Fruit fly (Drosophila melanogaster): Measurements from ENCODE around the gene sty.

The sty gene

DNA sequence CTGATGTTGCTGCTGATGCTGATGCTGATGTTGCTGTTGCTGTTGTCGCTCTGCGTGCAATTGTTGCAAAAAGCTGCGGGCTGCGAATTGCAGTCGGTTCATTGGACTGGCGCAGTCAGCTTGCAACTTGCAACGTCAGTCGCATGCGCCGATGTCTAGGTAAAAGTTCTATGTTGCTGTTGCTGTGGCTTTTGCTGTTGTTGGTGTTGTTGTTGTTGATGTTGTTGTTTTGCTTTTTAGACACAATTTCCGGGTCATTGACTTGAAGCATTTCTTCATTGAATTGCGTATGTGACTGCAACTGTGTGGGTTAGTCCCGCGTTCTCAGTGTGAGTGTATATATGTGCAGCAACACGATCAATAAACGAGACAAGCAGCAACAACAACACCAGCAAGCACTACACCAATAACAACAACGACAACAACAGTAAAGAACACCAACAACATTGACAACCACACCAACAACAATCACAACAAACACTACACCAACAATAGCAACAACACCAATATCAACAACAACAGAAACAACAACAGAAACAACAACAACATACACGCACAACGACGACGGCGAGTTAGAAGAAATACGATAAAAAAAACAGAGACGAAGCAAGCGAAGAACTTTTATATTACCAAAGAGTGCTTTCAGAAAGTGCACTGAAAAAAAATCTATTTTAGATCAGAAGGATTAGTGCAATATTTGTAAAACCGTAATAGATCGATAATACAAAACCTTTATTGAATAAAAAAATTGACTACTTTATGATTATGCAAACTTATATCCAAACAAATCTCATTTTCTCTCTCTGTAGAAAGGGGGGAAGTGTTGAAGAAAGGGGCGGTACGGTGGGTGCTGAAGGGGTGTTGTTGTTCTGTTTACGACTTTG, 30.5 kb downstream of the sty start (continued):
- TF ChIP-seq CG2678 (tag; optimal IDR thresholded peaks at IDR 0.05) (peak; percentile 92), slou (GFP tag; optimal IDR thresholded peaks at IDR 0.05) (no peak), Eip74EF (GFP tag; optimal IDR thresholded peaks at IDR 0.05) (peak in 1 of 2 experiments; percentile 85), Hmx (GFP tag; optimal IDR thresholded peaks at IDR 0.05) (no peak), Hr51 (GFP tag; optimal IDR thresholded peaks at IDR 0.05) (no peak), HmgD (GFP tag; optimal IDR thresholded peaks at IDR 0.05) (no peak), tgo (GFP tag; IDR thresholded peaks at IDR 0.05) (no peak; the same call in none of the 3 replicates), CG12219 (GFP tag; optimal IDR thresholded peaks at IDR 0.05) (no peak), Trl (optimal IDR thresholded peaks at IDR 0.05) (no peak), Trl (GFP tag; optimal IDR thresholded peaks at IDR 0.05) (no peak), CTCF (GFP tag; optimal IDR thresholded peaks at IDR 0.05) (peak; percentile 33), Abd-B (GFP tag; optimal IDR thresholded peaks at IDR 0.05) (no peak), shn (GFP tag; optimal IDR thresholded peaks at IDR 0.05) (no peak), chn (GFP tag; optimal IDR thresholded peaks at IDR 0.05) (no peak), Dek (tag; optimal IDR thresholded peaks at IDR 0.05) (peak; percentile 25), Doc3 (GFP tag; IDR thresholded peaks at IDR 0.05; ENCODE audit: partially characterized antibody) (no peak), CG7963 (GFP tag; IDR thresholded peaks at IDR 0.05; ENCODE audit: partially characterized antibody) (no peak), abd-A (tag; optimal IDR thresholded peaks at IDR 0.05) (peak; percentile 40), CG12155 (GFP tag; optimal IDR thresholded peaks at IDR 0.05) (no peak), CHES-1-like (GFP tag; optimal IDR thresholded peaks at IDR 0.05) (no peak), CG11560 (tag; IDR thresholded peaks at IDR 0.05) (no peak), ken (GFP tag; IDR thresholded peaks at IDR 0.05) (peak; percentile 92), ap (GFP tag; IDR thresholded peaks at IDR 0.05) (peak; percentile 90), Mes4 (GFP tag; optimal IDR thresholded peaks at IDR 0.05) (no peak), CG10267 (tag; optimal IDR thresholded peaks at IDR 0.05) (peak; percentile 89), bigmax (GFP tag; optimal IDR thresholded peaks at IDR 0.05) (no peak), tap (tag; optimal IDR thresholded peaks at IDR 0.05) (peak; percentile 62), CG13123 (GFP tag; optimal IDR thresholded peaks at IDR 0.05) (no peak), CkIIα-i1 (GFP tag; IDR thresholded peaks at IDR 0.05) (no peak), h (optimal IDR thresholded peaks at IDR 0.05) (no peak), CG8359 (GFP tag; optimal IDR thresholded peaks at IDR 0.05; ENCODE audit: borderline replicate concordance) (peak; percentile 58), p53 (GFP tag; optimal IDR thresholded peaks at IDR 0.05) (no peak), Mrtf (GFP tag; IDR thresholded peaks at IDR 0.05) (peak; percentile 68), CG7928 (GFP tag; optimal IDR thresholded peaks at IDR 0.05) (no peak), tup (GFP tag; optimal IDR thresholded peaks at IDR 0.05) (no peak), CG10209 (GFP tag; optimal IDR thresholded peaks at IDR 0.05) (no peak), CG12391 (tag; optimal IDR thresholded peaks at IDR 0.05) (peak; percentile 93), Sry-δ (GFP tag; optimal IDR thresholded peaks at IDR 0.05) (peak; percentile 48), pan (optimal IDR thresholded peaks at IDR 0.05) (no peak), pan (GFP tag; optimal IDR thresholded peaks at IDR 0.05 in 1 of 2, IDR thresholded peaks at IDR 0.05 in 1 of 2) (peak in 1 of 2 experiments; percentile 73), CG33213 (GFP tag; optimal IDR thresholded peaks at IDR 0.05) (no peak), tin (GFP tag; optimal IDR thresholded peaks at IDR 0.05) (no peak), Nf-YA (GFP tag; IDR thresholded peaks at IDR 0.05) (peak; percentile 80), ham (GFP tag; IDR thresholded peaks at IDR 0.05) (no peak), Adf1 (GFP tag; IDR thresholded peaks at IDR 0.05) (no peak), Lpt (GFP tag; optimal IDR thresholded peaks at IDR 0.05) (no peak), gsb (GFP tag; IDR thresholded peaks at IDR 0.05) (no peak), CG17912 (GFP tag; optimal IDR thresholded peaks at IDR 0.05) (peak; percentile 33), CG2116 (GFP tag; optimal IDR thresholded peaks at IDR 0.05) (peak; percentile 50), mam (GFP tag; optimal IDR thresholded peaks at IDR 0.05) (no peak), Meics (GFP tag; optimal IDR thresholded peaks at IDR 0.05) (peak; percentile 57)
